Fruit fly (Drosophila melanogaster) whole organism, prepupa: ENCODE data around the gene CG32313.
A peak's percentile ranks its signal among the peaks of the same experiment; 100 is the strongest.

Experiments used
- CG10669 ChIP-seq: fragments of 200-800 bp; sonication (Bioruptor generic); optimal IDR thresholded peaks from 3 replicates; lab custom pipeline; 2018; ENCODE audit warnings: missing biosample characterization, mild to moderate bottlenecking, missing genetic modification characterization, moderate library complexity
- CG11762 ChIP-seq: fragments of 200-800 bp; sonication (Bioruptor generic); optimal IDR thresholded peaks from 3 replicates; lab custom pipeline; 2016; ENCODE audit warnings: missing biosample characterization, missing genetic modification characterization; ENCODE audit not compliant: insufficient read depth
- CG11902 ChIP-seq: fragments of 200-800 bp; sonication (Bioruptor generic); optimal IDR thresholded peaks from 3 replicates; lab custom pipeline; 2016; ENCODE audit warnings: missing biosample characterization, missing genetic modification characterization
- CG15336 ChIP-seq: fragments of 200-800 bp; sonication (Bioruptor generic); IDR thresholded peaks from 2 replicates; pipeline ENCODE4 v1.3.6; 2022; ENCODE audit warnings: missing biosample characterization, missing genetic modification characterization
- CG1621 ChIP-seq: fragments of 200-800 bp; sonication (Bioruptor generic); optimal IDR thresholded peaks from 3 replicates; lab custom pipeline; 2018; ENCODE audit warnings: missing biosample characterization, mild to moderate bottlenecking, missing genetic modification characterization
- CG3032 ChIP-seq: fragments of 200-800 bp; optimal IDR thresholded peaks from 2 replicates; lab custom pipeline; 2019; ENCODE audit warnings: missing biosample characterization, mild to moderate bottlenecking, missing genetic modification characterization, moderate library complexity
- CG32006 ChIP-seq: fragments of 200-800 bp; sonication (Bioruptor generic); optimal IDR thresholded peaks from 3 replicates; lab custom pipeline; 2017; ENCODE audit warnings: missing biosample characterization, mild to moderate bottlenecking, missing genetic modification characterization
- CG34406 ChIP-seq: fragments of 200-800 bp; sonication (Bioruptor generic); optimal IDR thresholded peaks from 3 replicates; lab custom pipeline; 2016; ENCODE audit warnings: missing biosample characterization, missing genetic modification characterization
- CG3919 ChIP-seq: fragments of 200-800 bp; sonication (Bioruptor generic); optimal IDR thresholded peaks from 3 replicates; lab custom pipeline; 2016; ENCODE audit warnings: missing biosample characterization, missing genetic modification characterization
- CG6163 ChIP-seq: fragments of 200-800 bp; sonication (Bioruptor generic); IDR thresholded peaks from 3 replicates; pipeline ENCODE4 v1.3.6; 2022; ENCODE audit warnings: missing biosample characterization, missing genetic modification characterization
- CG6792 ChIP-seq: fragments of 200-800 bp; sonication (Bioruptor generic); optimal IDR thresholded peaks from 3 replicates; lab custom pipeline; 2016; ENCODE audit warnings: missing biosample characterization, missing genetic modification characterization
- CG6808 ChIP-seq: fragments of 200-800 bp; sonication (Bioruptor generic); optimal IDR thresholded peaks from 3 replicates; lab custom pipeline; 2017; ENCODE audit warnings: missing biosample characterization, missing genetic modification characterization, mild to moderate bottlenecking, moderate library complexity, missing genetic modification reagents
- CG7368 ChIP-seq: fragments of 200-800 bp; sonication (Bioruptor generic); optimal IDR thresholded peaks from 3 replicates; lab custom pipeline; 2016; ENCODE audit warnings: missing biosample characterization, missing genetic modification characterization
- CG8119 ChIP-seq: fragments of 200-800 bp; sonication (Bioruptor generic); IDR thresholded peaks from 3 replicates; pipeline ENCODE4 v1.3.6; 2022; ENCODE audit warnings: missing biosample characterization, missing genetic modification characterization
- CG8632 ChIP-seq: fragments of 200-800 bp; sonication (Bioruptor generic); optimal IDR thresholded peaks from 3 replicates; lab custom pipeline; 2016; ENCODE audit warnings: missing biosample characterization, missing genetic modification characterization
- CG9139 ChIP-seq: fragments of 200-800 bp; sonication (Bioruptor generic); optimal IDR thresholded peaks from 3 replicates; lab custom pipeline; 2017; ENCODE audit warnings: missing biosample characterization, mild to moderate bottlenecking, missing genetic modification characterization
- Eip75B ChIP-seq: fragments of 200-800 bp; sonication (Bioruptor generic); optimal IDR thresholded peaks from 3 replicates; lab custom pipeline; 2016; ENCODE audit warnings: missing biosample characterization, missing genetic modification characterization
- Eip78C ChIP-seq: fragments of 200-800 bp; sonication (Bioruptor generic); peaks from one replicate; lab custom pipeline; 2016; ENCODE audit warnings: missing biosample characterization, missing genetic modification characterization
- Hr4 ChIP-seq: fragments of 200-800 bp; sonication (Bioruptor generic); optimal IDR thresholded peaks from 3 replicates; lab custom pipeline; 2016; ENCODE audit warnings: missing biosample characterization, missing genetic modification characterization
- OdsH ChIP-seq: fragments of 200-800 bp; sonication (Bioruptor generic); optimal IDR thresholded peaks from 3 replicates; lab custom pipeline; 2016; ENCODE audit warnings: missing biosample characterization, missing genetic modification characterization
- Smox ChIP-seq: fragments of 200-800 bp; sonication (Bioruptor generic); optimal IDR thresholded peaks from 3 replicates; lab custom pipeline; 2016; ENCODE audit warnings: missing biosample characterization, missing genetic modification characterization
- Sox102F ChIP-seq: fragments of 200-800 bp; sonication (Bioruptor generic); optimal IDR thresholded peaks from 2 replicates; lab custom pipeline; 2016; ENCODE audit warnings: missing biosample characterization, mild to moderate bottlenecking, missing genetic modification characterization
- Sox14 ChIP-seq: fragments of 200-800 bp; sonication (Bioruptor generic); optimal IDR thresholded peaks from 3 replicates; lab custom pipeline; 2016; ENCODE audit warnings: missing biosample characterization, missing genetic modification characterization
- Sox15 ChIP-seq: fragments of 200-800 bp; sonication (Bioruptor generic); optimal IDR thresholded peaks from 3 replicates; lab custom pipeline; 2016; ENCODE audit warnings: missing biosample characterization, missing genetic modification characterization
- achi ChIP-seq: fragments of 200-800 bp; sonication (Bioruptor generic); optimal IDR thresholded peaks from 3 replicates; lab custom pipeline; 2016; ENCODE audit warnings: missing biosample characterization, missing genetic modification characterization
- acj6 ChIP-seq: fragments of 200-800 bp; sonication (Bioruptor generic); optimal IDR thresholded peaks from 3 replicates; lab custom pipeline; 2016; ENCODE audit warnings: missing biosample characterization, missing genetic modification characterization
- cyc ChIP-seq: fragments of 200-800 bp; sonication (Bioruptor generic); optimal IDR thresholded peaks from 3 replicates; lab custom pipeline; 2016; ENCODE audit warnings: missing biosample characterization, missing genetic modification characterization
- dac ChIP-seq: fragments of 200-800 bp; sonication (Bioruptor generic); optimal IDR thresholded peaks from 2 replicates; lab custom pipeline; 2017; ENCODE audit warnings: missing biosample characterization, mild to moderate bottlenecking, missing genetic modification characterization
- dsx ChIP-seq: fragments of 200-800 bp; optimal IDR thresholded peaks from 3 replicates; lab custom pipeline; 2019; ENCODE audit warnings: missing biosample characterization, mild to moderate bottlenecking, missing genetic modification characterization, moderate library complexity; ENCODE audit not compliant: poor library complexity, severe bottlenecking
- eg ChIP-seq: fragments of 200-800 bp; sonication (Bioruptor generic); IDR thresholded peaks from 3 replicates; pipeline ENCODE4 v1.3.6; 2022; ENCODE audit warnings: missing biosample characterization, missing genetic modification characterization
- esn ChIP-seq: fragments of 200-800 bp; sonication (Bioruptor generic); optimal IDR thresholded peaks from 2 replicates; lab custom pipeline; 2016; ENCODE audit warnings: missing biosample characterization, mild to moderate bottlenecking, missing genetic modification characterization, moderate library complexity
- fkh ChIP-seq: fragments of 200-800 bp; sonication (Bioruptor generic); optimal IDR thresholded peaks from 3 replicates; lab custom pipeline; 2017; ENCODE audit warnings: missing biosample characterization, mild to moderate bottlenecking, missing genetic modification characterization, moderate library complexity
- lz ChIP-seq: fragments of 200-800 bp; sonication (Bioruptor generic); optimal IDR thresholded peaks from 3 replicates; lab custom pipeline; 2016; ENCODE audit warnings: missing biosample characterization, missing genetic modification characterization
- net ChIP-seq: fragments of 200-800 bp; sonication (Bioruptor generic); optimal IDR thresholded peaks from 3 replicates; lab custom pipeline; 2016; ENCODE audit warnings: missing biosample characterization, missing genetic modification characterization
- ss ChIP-seq, 2 experiments: fragments of 200-800 bp; sonication (Bioruptor generic); optimal IDR thresholded peaks; 2 replicates in 1 of 2; 3 replicates in 1 of 2; lab custom pipeline; 2017 to 2018; ENCODE audit warnings: mild to moderate bottlenecking in 2 of 2, missing biosample characterization in 2 of 2, missing genetic modification characterization in 2 of 2, moderate library complexity in 1 of 2
- svp ChIP-seq: fragments of 200-800 bp; sonication (Bioruptor generic); peaks from one replicate; lab custom pipeline; 2016; ENCODE audit warnings: missing biosample characterization, missing genetic modification characterization
- topi ChIP-seq: fragments of 200-800 bp; sonication (Bioruptor generic); optimal IDR thresholded peaks from 3 replicates; lab custom pipeline; 2016; ENCODE audit warnings: missing biosample characterization, missing genetic modification characterization
- vri ChIP-seq: fragments of 200-800 bp; sonication (Bioruptor generic); optimal IDR thresholded peaks from 3 replicates; lab custom pipeline; 2016; ENCODE audit warnings: missing biosample characterization, mild to moderate bottlenecking, missing genetic modification characterization

The CG32313 gene

dm6 chr3L:1558178-1558788, 12.7 kb upstream of the CG32313 start, which contains the start of the genes Pex10 and CG12099 (continued):
- TF ChIP-seq CG34406 (GFP tag; lab: Kevin White, UChicago), result peak; percentile 78
- TF ChIP-seq svp, result peak; percentile 92
- TF ChIP-seq fkh (GFP tag; lab: Kevin White, UChicago), result no peak
- no peak for TF ChIP-seq Eip75B
- TF ChIP-seq CG3032 (tag; lab: Kevin White, UChicago), result peak; percentile 86
- no peak for TF ChIP-seq Smox
- peak; percentile 80 for TF ChIP-seq Sox14 (GFP tag; lab: Kevin White, UChicago)
- TF ChIP-seq acj6 (GFP tag; lab: Kevin White, UChicago), result peak; percentile 88
- TF ChIP-seq CG6792, result peak; percentile 80

- TF ChIP-seq achi (GFP tag; lab: Kevin White, UChicago) (no peak), Hr4 (no peak), CG6808 (no peak), Smox (no peak), CG9139 (GFP tag; lab: Kevin White, UChicago) (no peak)
Measured at dm6 chr3L:1553193-1553592, 7.7 kb upstream of the CG32313 start, which contains the start of gene Pcyt2. TSS of gene Pcyt2 (plus strand) at chr3L:1553493.

- TF ChIP-seq svp, result peak; percentile 65
- TF ChIP-seq CG3032 (tag; lab: Kevin White, UChicago), result no peak
Measured at dm6 chr3L:1550914-1551313, 5.4 kb upstream of the CG32313 start.

- no peak for TF ChIP-seq Eip78C (GFP tag; lab: Kevin White, UChicago)
- TF ChIP-seq CG8119 (GFP tag; lab: Robert Waterston, UW), result no peak
- peak; percentile 26 for TF ChIP-seq svp
- no peak for TF ChIP-seq CG32006 (GFP tag; lab: Kevin White, UChicago)
- TF ChIP-seq CG6163 (GFP tag; lab: Robert Waterston, UW), result peak; percentile 33; the same call in 1 of the 3 replicates
- TF ChIP-seq eg (GFP tag; lab: Robert Waterston, UW), result no peak
Measured at dm6 chr3L:1549634-1550071, 4.1 kb upstream of the CG32313 start.

- peak; percentile 29 for TF ChIP-seq Hr4
- TF ChIP-seq Eip78C (GFP tag; lab: Kevin White, UChicago), result peak; percentile 43
- TF ChIP-seq fkh (GFP tag; lab: Kevin White, UChicago), result peak; percentile 46
- no peak for TF ChIP-seq CG3919 (GFP tag; lab: Kevin White, UChicago)
Measured at dm6 chr3L:1549148-1549547, 3.6 kb upstream of the CG32313 start.

- TF ChIP-seq CG10669 (GFP tag; lab: Kevin White, UChicago) (no peak), CG7368 (no peak), CG3032 (tag; lab: Kevin White, UChicago) (no peak), acj6 (GFP tag; lab: Kevin White, UChicago) (peak; percentile 65), CG1621 (tag; lab: Kevin White, UChicago) (no peak), Eip75B (peak; percentile 43), esn (GFP tag; lab: Kevin White, UChicago) (peak; percentile 86), CG34406 (GFP tag; lab: Kevin White, UChicago) (peak; percentile 43), vri (GFP tag; lab: Kevin White, UChicago) (peak; percentile 58), CG15336 (GFP tag; lab: Robert Waterston, UW) (no peak), Sox15 (GFP tag; lab: Kevin White, UChicago) (peak; percentile 37), dac (GFP tag; lab: Kevin White, UChicago) (no peak), CG11902 (no peak), CG6792 (peak; percentile 56), Sox14 (GFP tag; lab: Kevin White, UChicago) (peak; percentile 50), CG11762 (no peak), Sox102F (GFP tag; lab: Kevin White, UChicago) (peak; percentile 64), net (GFP tag; lab: Kevin White, UChicago) (no peak), CG9139 (GFP tag; lab: Kevin White, UChicago) (no peak), ss (GFP tag; optimal IDR thresholded peaks at IDR 0.05; lab: Kevin White, UChicago) (no peak), cyc (peak; percentile 67), dsx (GFP tag; lab: Kevin White, UChicago) (no peak), CG6163 (GFP tag; lab: Robert Waterston, UW) (0 out of 3 replicates have a peak, but pooled peaks have one; percentile 15), eg (GFP tag; lab: Robert Waterston, UW) (no peak), CG3919 (GFP tag; lab: Kevin White, UChicago) (no peak), OdsH (GFP tag; lab: Kevin White, UChicago) (no peak), lz (peak; percentile 82), topi (GFP tag; lab: Kevin White, UChicago) (peak; percentile 76), CG8632 (GFP tag; lab: Kevin White, UChicago) (peak; percentile 32), CG6808 (no peak)
Measured at dm6 chr3L:1548345-1548970, 2.9 kb upstream of the CG32313 start.
